Fruit fly (Drosophila melanogaster) whole organism: ENCODE results near the gene CG12020.

Experiments used
- CG8478 ChIP-seq: fragments of >200 bp; optimal IDR thresholded peaks from 2 replicates; lab custom pipeline; 2018; ENCODE audit warnings: inconsistent platforms
- Dll ChIP-seq: fragments of >200 bp; optimal IDR thresholded peaks from 2 replicates; lab custom pipeline; 2017
- EcR ChIP-seq, 2 experiments: fragments of >200 bp; optimal IDR thresholded peaks; 2 replicates each; lab custom pipeline; 2017; ENCODE audit warnings: missing biosample characterization in 2 of 2, missing genetic modification characterization in 2 of 2, missing genetic modification reagents in 2 of 2
- pan ChIP-seq: fragments of >200 bp; optimal IDR thresholded peaks from 2 replicates; lab custom pipeline; 2017
- psq ChIP-seq: fragments of >200 bp; optimal IDR thresholded peaks from 2 replicates; lab custom pipeline; 2017
- usp ChIP-seq: fragments of >200 bp; optimal IDR thresholded peaks from 2 replicates; lab custom pipeline; 2017; ENCODE audit warnings: missing biosample characterization, missing genetic modification characterization, mixed read lengths

dm6 chr3L:1756143-1756542 lies 41.0 kb upstream of the CG12020 start, which contains the start of gene CG8001:
- TF ChIP-seq psq (no peak), usp (GFP tag; lab: Kevin White, UChicago) (no peak), Dll (lab: Kevin White, UChicago) (no peak), pan (lab: Kevin White, UChicago) (no peak), CG8478 (lab: Kevin White, UChicago) (no peak), EcR (GFP tag; optimal IDR thresholded peaks at IDR 0.05; lab: Kevin White, UChicago) (no peak)
